Worm (Caenorhabditis elegans): Measurements from ENCODE around the gene F12E12.6.

- no peak for TF ChIP-seq ama-1 (optimal IDR thresholded peaks at IDR 0.05)
- TF ChIP-seq zip-5 (tag; optimal IDR thresholded peaks at IDR 0.05) = no peak
- TF ChIP-seq tbx-2 (tag; optimal IDR thresholded peaks at IDR 0.05) = no peak
- TF ChIP-seq unc-86 (tag; optimal IDR thresholded peaks at IDR 0.05) = no peak
These were observed 42.7 kb upstream of the F12E12.6 start, which contains the start of gene T24E12.11 for ce11 chrII:3779463-3779862.
